Fruit fly (Drosophila melanogaster): ENCODE measurements around the gene CG15877.

DNA sequence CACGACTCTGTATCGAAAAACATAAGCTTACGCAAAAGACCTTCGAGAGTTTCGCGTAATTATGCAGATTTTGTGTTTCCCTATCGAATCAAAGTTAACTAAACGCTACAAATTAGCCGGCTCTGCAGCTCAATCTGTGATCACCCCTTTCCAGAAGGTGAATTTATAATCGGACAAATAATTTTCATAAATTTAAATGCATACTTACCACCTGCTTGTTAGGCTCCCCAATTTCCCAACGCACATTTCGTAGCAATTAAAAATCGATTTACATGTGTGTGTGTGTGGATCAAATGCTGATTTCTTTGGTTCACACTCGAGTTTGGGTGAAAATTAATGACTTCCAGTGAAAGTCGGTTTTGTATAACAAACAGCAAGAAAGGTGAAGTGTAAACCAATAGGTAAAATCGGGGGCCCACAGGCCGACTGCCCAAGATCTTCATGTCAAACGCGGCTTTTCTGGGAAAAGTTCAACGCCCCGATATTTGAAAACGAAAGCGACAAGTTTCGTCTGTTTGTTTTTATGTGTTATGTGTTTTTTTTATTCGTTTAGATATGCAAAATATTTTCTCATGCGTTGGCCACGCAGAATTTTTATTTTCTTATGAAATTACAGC lies 20.3 kb upstream of the CG15877 start:
- no peak for TF ChIP-seq h (optimal IDR thresholded peaks at IDR 0.05)
- TF ChIP-seq ttk (optimal IDR thresholded peaks at IDR 0.05), result no peak
- TF ChIP-seq Myc (optimal IDR thresholded peaks at IDR 0.05), result no peak
- no peak for TF ChIP-seq psq (optimal IDR thresholded peaks at IDR 0.05)
